Worm (Caenorhabditis elegans) whole organism, midembryonic: ENCODE data around the gene srz-61.
"Not testable (repeated sequence)": the region's sequence is repeated elsewhere in the genome, so short reads cannot be mapped to it uniquely, and the experiment has no call there.

Experiments
- T22C8.4 ChIP-seq: fragments of 200-800 bp; sonication (Bioruptor generic); IDR thresholded peaks from 2 replicates; pipeline ENCODE4 v1.3.6; 2022; ENCODE audit warnings: missing genetic modification characterization, missing compliant biosample characterization
- cog-1 ChIP-seq: sonication (generic microtip); optimal IDR thresholded peaks from 2 replicates; lab custom pipeline; 2016; ENCODE audit warnings: missing genetic modification characterization, missing compliant biosample characterization
- flt-1 ChIP-seq: fragments of 200-800 bp; sonication (Bioruptor generic); IDR thresholded peaks from 2 replicates; pipeline ENCODE4 v1.3.6; 2022; ENCODE audit warnings: missing genetic modification characterization, missing compliant biosample characterization
- klf-2 ChIP-seq: fragments of 200-800 bp; sonication (Bioruptor generic); conservative IDR thresholded peaks from 2 replicates; pipeline ENCODE4 v1.3.6; 2022; ENCODE audit warnings: missing genetic modification reagents, missing genetic modification characterization, missing compliant biosample characterization
- med-1 ChIP-seq: sonication (generic microtip); optimal IDR thresholded peaks from 2 replicates; lab custom pipeline; 2017; ENCODE audit warnings: missing genetic modification characterization, mild to moderate bottlenecking, missing compliant biosample characterization, antibody characterized with exemption, missing genetic modification reagents; ENCODE audit not compliant: insufficient read depth
- ref-1 ChIP-seq: fragments of 200-800 bp; sonication (Bioruptor generic); conservative IDR thresholded peaks from 2 replicates; pipeline ENCODE4 v1.3.6; 2022; ENCODE audit warnings: missing genetic modification reagents, missing genetic modification characterization, missing compliant biosample characterization
- tab-1 ChIP-seq: fragments of 200-800 bp; sonication (Bioruptor generic); IDR thresholded peaks from 2 replicates; pipeline ENCODE4 v1.3.6; 2022; ENCODE audit warnings: missing genetic modification characterization, missing compliant biosample characterization
- ztf-23 ChIP-seq: fragments of 200-800 bp; sonication (Bioruptor generic); IDR thresholded peaks from 2 replicates; pipeline ENCODE4 v1.3.6; 2022; ENCODE audit warnings: missing genetic modification reagents, missing genetic modification characterization, missing compliant biosample characterization
- ztf-29 ChIP-seq: fragments of 200-800 bp; sonication (Bioruptor generic); IDR thresholded peaks from 2 replicates; pipeline ENCODE4 v1.3.6; 2022; ENCODE audit warnings: missing genetic modification reagents, missing genetic modification characterization, missing compliant biosample characterization

The srz-61 gene

ce11 chrIV:16320866-16321265 is at the start of gene srz-61:
TSS of gene srz-61 (plus strand) at chrIV:16321166.
- TF ChIP-seq cog-1 (no peak), T22C8.4 (GFP tag; lab: Robert Waterston, UW) (no peak), flt-1 (GFP tag; lab: Robert Waterston, UW) (no peak), klf-2 (GFP tag; lab: Robert Waterston, UW) (no peak), ztf-23 (GFP tag; lab: Robert Waterston, UW) (no peak), med-1 (GFP tag; lab: Kevin White, UChicago) (no peak), ztf-29 (GFP tag; lab: Robert Waterston, UW) (no peak), ref-1 (GFP tag; lab: Robert Waterston, UW) (no peak)

- TF ChIP-seq med-1 (GFP tag; lab: Kevin White, UChicago) (no peak), ref-1 (GFP tag; lab: Robert Waterston, UW) (no peak), T22C8.4 (GFP tag; lab: Robert Waterston, UW) (no peak), flt-1 (GFP tag; lab: Robert Waterston, UW) (no peak), ztf-23 (GFP tag; lab: Robert Waterston, UW) (no peak), cog-1 (no peak), tab-1 (GFP tag; lab: Robert Waterston, UW) (no peak), ztf-29 (GFP tag; lab: Robert Waterston, UW) (no peak), klf-2 (GFP tag; lab: Robert Waterston, UW) (no peak)
Measured at ce11 chrIV:16277291-16277690, 43.7 kb upstream of the srz-61 start, which contains the start of gene F38C2.7. TSS of gene F38C2.7 (minus strand) at chrIV:16277391.

ce11 chrIV:16277902-16278301 is 43.1 kb upstream of the srz-61 start, which contains the start of gene ccch-2:
TSS of gene ccch-2 (plus strand) at chrIV:16278202.
- TF ChIP-seq flt-1 (GFP tag; lab: Robert Waterston, UW) (no peak), ref-1 (GFP tag; lab: Robert Waterston, UW) (no peak), cog-1 (no peak), tab-1 (GFP tag; lab: Robert Waterston, UW) (no peak), ztf-23 (GFP tag; lab: Robert Waterston, UW) (no peak), T22C8.4 (GFP tag; lab: Robert Waterston, UW) (no peak), ztf-29 (GFP tag; lab: Robert Waterston, UW) (no peak), klf-2 (GFP tag; lab: Robert Waterston, UW) (no peak), med-1 (GFP tag; lab: Kevin White, UChicago) (no peak)

ce11 chrIV:16280614-16281013 is 40.4 kb upstream of the srz-61 start, which contains the start of gene clec-191:
TSS of gene clec-191 (minus strand) at chrIV:16280714.
- TF ChIP-seq ref-1 (GFP tag; lab: Robert Waterston, UW) = no peak
- TF ChIP-seq T22C8.4 (GFP tag; lab: Robert Waterston, UW) = no peak

ce11 chrIV:16290745-16291144 is 30.2 kb upstream of the srz-61 start, which contains the start of gene srz-75:
TSS of gene srz-75 (minus strand) at chrIV:16290845.
- TF ChIP-seq med-1 (GFP tag; lab: Kevin White, UChicago) = no peak

ce11 chrIV:16293889-16294288 is 27.1 kb upstream of the srz-61 start:
- TF ChIP-seq ref-1 (GFP tag; lab: Robert Waterston, UW) = no peak
- no peak for TF ChIP-seq ztf-29 (GFP tag; lab: Robert Waterston, UW)
- no peak for TF ChIP-seq T22C8.4 (GFP tag; lab: Robert Waterston, UW)
- no peak for TF ChIP-seq ztf-23 (GFP tag; lab: Robert Waterston, UW)
- TF ChIP-seq flt-1 (GFP tag; lab: Robert Waterston, UW) = no peak
- TF ChIP-seq klf-2 (GFP tag; lab: Robert Waterston, UW) = no peak
- no peak for TF ChIP-seq cog-1
- TF ChIP-seq tab-1 (GFP tag; lab: Robert Waterston, UW) = no peak

ce11 chrIV:16298851-16299250 is 22.1 kb upstream of the srz-61 start, which contains the start of gene srz-72:
TSS of gene srz-72 (plus strand) at chrIV:16299151.
- TF ChIP-seq tab-1 (GFP tag; lab: Robert Waterston, UW) (no peak), klf-2 (GFP tag; lab: Robert Waterston, UW) (no peak), ztf-29 (GFP tag; lab: Robert Waterston, UW) (no peak)

ce11 chrIV:16306918-16307317 is 14.0 kb upstream of the srz-61 start:
- no peak for TF ChIP-seq ztf-23 (GFP tag; lab: Robert Waterston, UW)
- TF ChIP-seq tab-1 (GFP tag; lab: Robert Waterston, UW) = no peak
- no peak for TF ChIP-seq cog-1
- TF ChIP-seq T22C8.4 (GFP tag; lab: Robert Waterston, UW) = no peak
- TF ChIP-seq ztf-29 (GFP tag; lab: Robert Waterston, UW) = no peak

- TF ChIP-seq cog-1; tab-1 (GFP tag; lab: Robert Waterston, UW); klf-2 (GFP tag; lab: Robert Waterston, UW): not testable (repeated sequence)
Measured at ce11 chrIV:16307925-16308324, 13.0 kb upstream of the srz-61 start, which contains the start of gene rac-2. TSS of gene rac-2 (plus strand) at chrIV:16308225.

- no peak for TF ChIP-seq flt-1 (GFP tag; lab: Robert Waterston, UW)
- TF ChIP-seq ztf-29 (GFP tag; lab: Robert Waterston, UW) = no peak
- TF ChIP-seq klf-2 (GFP tag; lab: Robert Waterston, UW) = no peak
- no peak for TF ChIP-seq ztf-23 (GFP tag; lab: Robert Waterston, UW)
- no peak for TF ChIP-seq med-1 (GFP tag; lab: Kevin White, UChicago)
- no peak for TF ChIP-seq ref-1 (GFP tag; lab: Robert Waterston, UW)
- no peak for TF ChIP-seq T22C8.4 (GFP tag; lab: Robert Waterston, UW)
- no peak for TF ChIP-seq tab-1 (GFP tag; lab: Robert Waterston, UW)
- no peak for TF ChIP-seq cog-1
Measured at ce11 chrIV:16310103-16310502, 10.9 kb upstream of the srz-61 start.
